Worm (Caenorhabditis elegans): ENCODE data around the gene inx-10.

DNA sequence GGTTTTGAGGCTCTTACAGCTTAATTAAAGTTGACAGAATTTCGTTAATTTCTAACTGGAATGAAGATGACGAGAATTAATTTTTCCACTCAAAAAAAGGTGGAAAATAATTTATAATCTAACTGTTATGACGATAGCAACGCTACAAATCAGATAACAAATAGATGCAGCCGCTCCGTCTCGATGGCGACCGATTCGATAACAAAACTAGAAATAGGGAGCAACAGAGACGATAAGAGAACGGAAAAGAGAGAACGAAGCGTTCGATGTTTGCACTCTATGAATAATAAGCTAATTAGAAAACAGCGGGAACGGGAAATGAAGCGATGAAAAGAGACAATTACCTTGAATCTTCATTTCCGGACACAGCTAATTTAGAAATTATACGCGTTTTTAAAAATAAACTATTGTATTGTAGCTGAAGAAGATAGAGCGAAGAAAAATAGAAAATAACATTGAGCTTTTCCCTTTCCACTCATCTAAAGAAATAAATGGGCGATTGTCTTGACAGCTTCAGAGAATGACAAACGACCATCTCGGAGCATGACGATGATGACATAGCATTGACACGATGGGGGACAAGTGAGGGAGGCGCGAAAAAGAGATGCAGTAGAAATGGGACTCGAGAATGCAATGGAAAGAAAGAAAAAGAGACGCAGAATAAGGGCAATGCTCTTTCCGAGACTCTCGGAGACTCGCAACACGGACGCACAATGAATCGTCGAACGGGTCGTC is 11.5 kb upstream of the inx-10 start:
- TF ChIP-seq lin-13 (tag; optimal IDR thresholded peaks at IDR 0.05) (no peak), nhr-12 (tag; optimal IDR thresholded peaks at IDR 0.05) (no peak), flh-1 (GFP tag; optimal IDR thresholded peaks at IDR 0.05) (no peak), nhr-237 (tag; optimal IDR thresholded peaks at IDR 0.05) (no peak), pha-4 (tag; optimal IDR thresholded peaks at IDR 0.05) (no peak), elt-3 (tag; optimal IDR thresholded peaks at IDR 0.05) (no peak), unc-62 (GFP tag; optimal IDR thresholded peaks at IDR 0.05) (peak; percentile 91), nhr-28 (tag; optimal IDR thresholded peaks at IDR 0.05) (no peak), blmp-1 (tag; optimal IDR thresholded peaks at IDR 0.05) (no peak)

Measured in whole organism, mixed stage, embryonic.